Fruit fly (Drosophila melanogaster) ovary, adult (tissue): ENCODE results near the gene Uba5.

Experiments used
- CG17801 ChIP-seq: fragments of 200-800 bp; optimal IDR thresholded peaks from 2 replicates; lab custom pipeline; 2019; ENCODE audit warnings: missing biosample characterization, mild to moderate bottlenecking, missing genetic modification characterization, moderate library complexity; ENCODE audit not compliant: partially characterized antibody

The Uba5 gene

DNA sequence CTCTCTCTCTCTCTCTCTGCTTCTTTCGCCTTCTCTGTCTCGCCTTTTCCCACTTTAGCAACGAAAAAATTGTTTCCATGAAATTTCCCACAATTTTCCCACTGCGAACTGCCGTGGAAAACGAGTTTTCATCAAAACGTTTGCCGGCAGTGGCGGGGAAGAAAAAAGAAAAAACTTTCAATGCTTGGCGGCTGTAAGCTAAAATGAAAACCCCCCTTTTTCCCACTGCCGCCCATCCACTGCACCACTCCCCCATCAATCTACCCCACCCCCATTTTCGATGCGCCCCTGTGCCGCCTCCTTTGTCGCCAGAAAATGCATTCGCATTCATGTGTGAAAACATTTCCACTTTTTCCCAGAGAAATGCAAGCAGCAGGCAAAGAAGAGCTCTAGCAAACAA lies 47.9 kb downstream of the Uba5 start:
- no peak for TF ChIP-seq CG17801 (GFP tag; lab: Kevin White, UChicago)
